Worm (Caenorhabditis elegans) whole organism, mixed stage, embryonic: ENCODE measurements around the gene C34E10.9.

Source experiments
- M03D4.4 ChIP-seq: sonication (generic microtip); optimal IDR thresholded peaks from 2 replicates; lab custom pipeline; 2017; ENCODE audit warnings: mild to moderate bottlenecking, missing genetic modification characterization, missing compliant biosample characterization
- bed-3 ChIP-seq: fragments of 200-800 bp; sonication (Bioruptor generic); optimal IDR thresholded peaks from 3 replicates; lab custom pipeline; 2018; ENCODE audit warnings: mild to moderate bottlenecking, missing genetic modification characterization, moderate library complexity, missing compliant biosample characterization
- blmp-1 ChIP-seq: fragments of 150-350 bp; optimal IDR thresholded peaks from 2 replicates; lab custom pipeline; 2014; ENCODE audit warnings: missing biosample characterization, missing genetic modification characterization
- ceh-39 ChIP-seq: fragments of 150-350 bp; optimal IDR thresholded peaks from 2 replicates; lab custom pipeline; 2014; ENCODE audit warnings: missing biosample characterization, missing genetic modification characterization
- ceh-43 ChIP-seq: fragments of 200-800 bp; sonication (Bioruptor generic); optimal IDR thresholded peaks from 2 replicates; lab custom pipeline; 2018; ENCODE audit warnings: mild to moderate bottlenecking, missing genetic modification characterization, moderate library complexity, missing compliant biosample characterization
- ceh-83 ChIP-seq: fragments of 200-800 bp; sonication (Bioruptor generic); optimal IDR thresholded peaks from 2 replicates; lab custom pipeline; 2018; ENCODE audit warnings: mild to moderate bottlenecking, missing genetic modification characterization, missing compliant biosample characterization
- ces-1 ChIP-seq: fragments of 150-350 bp; optimal IDR thresholded peaks from 2 replicates; lab custom pipeline; 2014; ENCODE audit warnings: missing biosample characterization, missing genetic modification reagents, missing genetic modification characterization
- cnd-1 ChIP-seq: fragments of 200-800 bp; sonication (Bioruptor generic); optimal IDR thresholded peaks from 2 replicates; lab custom pipeline; 2018; ENCODE audit warnings: mild to moderate bottlenecking, missing genetic modification characterization, missing compliant biosample characterization
- drap-1 ChIP-seq: fragments of 200-800 bp; sonication (Bioruptor generic); optimal IDR thresholded peaks from 3 replicates; lab custom pipeline; 2018; ENCODE audit warnings: mild to moderate bottlenecking, missing genetic modification characterization, missing compliant biosample characterization
- elt-1 ChIP-seq: sonication (generic microtip); optimal IDR thresholded peaks from 2 replicates; lab custom pipeline; 2017; ENCODE audit warnings: missing genetic modification characterization, mild to moderate bottlenecking, missing compliant biosample characterization, antibody characterized with exemption, moderate library complexity, borderline replicate concordance; ENCODE audit not compliant: insufficient read depth
- elt-3 ChIP-seq: fragments of 150-350 bp; optimal IDR thresholded peaks from 2 replicates; lab custom pipeline; 2014; ENCODE audit warnings: missing biosample characterization, missing genetic modification characterization
- flh-1 ChIP-seq: fragments of 200-800 bp; sonication (Bioruptor generic); optimal IDR thresholded peaks from 2 replicates; lab custom pipeline; 2018; ENCODE audit warnings: mild to moderate bottlenecking, missing genetic modification characterization, moderate library complexity, missing compliant biosample characterization
- ham-2 ChIP-seq: fragments of 200-800 bp; sonication (Bioruptor generic); optimal IDR thresholded peaks from 2 replicates; lab custom pipeline; 2018; ENCODE audit warnings: mild to moderate bottlenecking, missing genetic modification characterization, missing compliant biosample characterization
- hlh-1 ChIP-seq: fragments of 150-350 bp; optimal IDR thresholded peaks from 2 replicates; lab custom pipeline; 2014; ENCODE audit warnings: missing biosample characterization, missing genetic modification reagents, missing genetic modification characterization
- lin-13 ChIP-seq: fragments of 150-350 bp; optimal IDR thresholded peaks from 2 replicates; lab custom pipeline; 2014; ENCODE audit warnings: missing biosample characterization, missing genetic modification characterization
- lin-32 ChIP-seq: fragments of 200-800 bp; sonication (Bioruptor generic); optimal IDR thresholded peaks from 2 replicates; lab custom pipeline; 2018; ENCODE audit warnings: mild to moderate bottlenecking, missing genetic modification characterization, missing compliant biosample characterization
- lsy-2 ChIP-seq: fragments of 150-350 bp; optimal IDR thresholded peaks from 2 replicates; lab custom pipeline; 2014; ENCODE audit warnings: missing biosample characterization, missing genetic modification characterization
- mab-5 ChIP-seq: fragments of 150-350 bp; optimal IDR thresholded peaks from 2 replicates; lab custom pipeline; 2014; ENCODE audit warnings: missing biosample characterization, missing genetic modification characterization
- mep-1 ChIP-seq: fragments of 150-350 bp; optimal IDR thresholded peaks from 2 replicates; lab custom pipeline; 2017; ENCODE audit warnings: missing biosample characterization, missing genetic modification reagents, missing genetic modification characterization, inconsistent platforms
- mls-2 ChIP-seq: sonication (generic microtip); optimal IDR thresholded peaks from 2 replicates; lab custom pipeline; 2016; ENCODE audit warnings: mild to moderate bottlenecking, missing genetic modification characterization, moderate library complexity, missing compliant biosample characterization
- nhr-12 ChIP-seq: fragments of 150-350 bp; optimal IDR thresholded peaks from 2 replicates; lab custom pipeline; 2014; ENCODE audit warnings: missing biosample characterization, missing genetic modification characterization
- nhr-2 ChIP-seq: fragments of 150-350 bp; optimal IDR thresholded peaks from 2 replicates; lab custom pipeline; 2014; ENCODE audit warnings: missing biosample characterization, missing genetic modification characterization
- nhr-237 ChIP-seq: fragments of 150-350 bp; optimal IDR thresholded peaks from 2 replicates; lab custom pipeline; 2014; ENCODE audit warnings: missing biosample characterization, missing genetic modification characterization
- nhr-28 ChIP-seq: fragments of 150-350 bp; optimal IDR thresholded peaks from 2 replicates; lab custom pipeline; 2014; ENCODE audit warnings: missing biosample characterization, missing genetic modification characterization
- nhr-76 ChIP-seq: sonication (generic microtip); optimal IDR thresholded peaks from 2 replicates; lab custom pipeline; 2017; ENCODE audit warnings: missing biosample characterization, missing genetic modification characterization
- pha-4 ChIP-seq: fragments of 150-350 bp; optimal IDR thresholded peaks from 2 replicates; lab custom pipeline; 2018; ENCODE audit warnings: missing biosample characterization, missing genetic modification reagents, missing genetic modification characterization
- sem-2 ChIP-seq: fragments of 200-800 bp; sonication (Bioruptor generic); optimal IDR thresholded peaks from 2 replicates; lab custom pipeline; 2018; ENCODE audit warnings: mild to moderate bottlenecking, missing genetic modification characterization, missing compliant biosample characterization
- snpc-4 ChIP-seq: fragments of 150-350 bp; optimal IDR thresholded peaks from 2 replicates; lab custom pipeline; 2014; ENCODE audit warnings: missing biosample characterization, missing genetic modification characterization
- sptf-1 ChIP-seq: sonication (generic microtip); optimal IDR thresholded peaks from 2 replicates; lab custom pipeline; 2017; ENCODE audit warnings: mild to moderate bottlenecking, missing genetic modification characterization, moderate library complexity, missing compliant biosample characterization
- tbx-8 ChIP-seq: fragments of 200-800 bp; sonication (Bioruptor generic); optimal IDR thresholded peaks from 2 replicates; lab custom pipeline; 2018; ENCODE audit warnings: mild to moderate bottlenecking, missing genetic modification characterization, moderate library complexity, missing compliant biosample characterization
- unc-120 ChIP-seq: sonication (generic microtip); optimal IDR thresholded peaks from 2 replicates; lab custom pipeline; 2017; ENCODE audit warnings: missing genetic modification characterization, missing compliant biosample characterization; ENCODE audit not compliant: poor library complexity, severe bottlenecking
- unc-39 ChIP-seq: fragments of 150-350 bp; optimal IDR thresholded peaks from 2 replicates; lab custom pipeline; 2014; ENCODE audit warnings: missing biosample characterization, missing genetic modification characterization
- unc-62 ChIP-seq: fragments of 150-350 bp; optimal IDR thresholded peaks from 2 replicates; lab custom pipeline; 2014; ENCODE audit warnings: missing biosample characterization, missing genetic modification reagents, missing genetic modification characterization
- zip-8 ChIP-seq: fragments of 150-350 bp; optimal IDR thresholded peaks from 2 replicates; lab custom pipeline; 2014; ENCODE audit warnings: missing biosample characterization, missing genetic modification characterization
- ztf-11 ChIP-seq: fragments of 150-350 bp; optimal IDR thresholded peaks from 2 replicates; lab custom pipeline; 2014; ENCODE audit warnings: missing biosample characterization, missing genetic modification characterization

The C34E10.9 gene

DNA sequence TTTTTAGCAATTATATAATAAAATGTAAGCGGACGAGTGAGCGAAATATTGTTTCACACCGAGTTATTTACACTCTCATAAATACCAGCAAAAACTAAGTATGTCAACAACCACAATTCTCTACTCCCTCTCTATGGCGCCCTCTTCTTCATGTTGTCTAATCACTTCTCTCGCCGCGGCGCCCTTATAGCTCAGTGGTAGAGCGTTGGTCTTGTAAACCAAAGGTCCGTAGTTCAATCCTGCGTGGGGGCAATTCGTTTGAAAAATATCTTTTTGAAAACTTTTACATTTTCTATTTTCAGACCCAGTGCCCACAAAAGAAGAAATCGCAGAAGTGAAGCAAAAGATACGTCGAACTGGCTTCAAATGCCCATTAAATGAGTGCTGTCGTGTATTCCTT is 42.5 kb upstream of the C34E10.9 start (continued):
- TF ChIP-seq nhr-76 = no peak
- no peak for TF ChIP-seq blmp-1 (tag; lab: Kevin White, UChicago)
- TF ChIP-seq tbx-8 = no peak
- TF ChIP-seq cnd-1 (tag; lab: Kevin White, UChicago) = peak; percentile 15

DNA sequence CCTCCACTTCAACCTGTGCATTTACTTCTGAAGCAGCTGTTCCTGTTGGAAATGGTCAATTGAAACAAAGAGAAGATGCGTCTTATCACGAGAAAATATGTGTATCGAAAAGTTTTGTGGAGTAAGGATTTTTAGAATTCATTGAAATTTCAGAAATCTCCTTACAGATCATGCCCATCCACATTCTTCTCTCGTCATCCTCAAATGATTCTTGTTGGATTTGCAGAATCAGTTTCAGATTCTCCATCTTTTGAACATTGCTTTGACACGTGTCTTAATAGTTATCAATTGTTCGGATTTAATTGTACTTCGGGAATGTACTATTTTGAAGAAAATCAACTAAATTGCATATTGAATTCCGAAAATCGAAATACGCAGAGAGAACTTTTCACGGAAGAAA is 40.8 kb upstream of the C34E10.9 start:
- TF ChIP-seq zip-8 (tag; lab: Kevin White, UChicago) (no peak), flh-1 (GFP tag; lab: Kevin White, UChicago) (no peak), nhr-12 (tag; lab: Kevin White, UChicago) (no peak), ceh-83 (GFP tag; lab: Kevin White, UChicago) (no peak), cnd-1 (tag; lab: Kevin White, UChicago) (no peak), M03D4.4 (no peak), nhr-2 (tag; lab: Kevin White, UChicago) (no peak), lin-32 (no peak), lsy-2 (tag; lab: Kevin White, UChicago) (no peak), unc-120 (tag; lab: Kevin White, UChicago) (no peak), unc-39 (tag; lab: Kevin White, UChicago) (no peak), elt-1 (no peak), unc-62 (GFP tag; lab: Kevin White, UChicago) (no peak), hlh-1 (no peak), snpc-4 (tag; lab: Kevin White, UChicago) (no peak), ceh-43 (GFP tag; lab: Kevin White, UChicago) (no peak), mls-2 (tag; lab: Kevin White, UChicago) (no peak)

DNA sequence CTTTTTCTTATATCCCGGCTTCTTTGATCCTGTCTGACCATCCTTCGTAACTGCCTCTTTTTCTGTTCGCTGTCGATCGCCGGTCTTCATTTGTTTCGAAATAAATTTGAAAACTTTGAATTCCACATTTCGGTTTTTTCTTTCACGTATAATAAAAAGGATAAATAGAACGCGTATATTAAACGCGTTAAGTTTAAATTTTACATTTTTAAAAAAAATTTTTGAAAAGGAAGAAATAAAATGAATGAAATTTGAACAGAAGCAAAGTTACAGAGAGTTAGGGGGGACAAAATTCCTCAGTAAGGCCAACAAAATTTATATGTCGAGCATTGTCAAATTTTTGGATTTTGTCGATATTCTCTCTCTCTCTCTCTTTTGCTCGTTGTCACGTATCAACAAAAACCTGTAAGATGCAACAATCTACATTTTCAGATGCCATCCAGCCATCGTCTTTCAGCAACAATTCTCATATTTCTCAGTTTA is 38.6 kb upstream of the C34E10.9 start, which contains the start of the genes T15B12.2 and F52C9.5:
T15B12.2 (minus strand) TSS at position 101 of the 483 bp plus-strand sequence.
F52C9.5 (plus strand) TSS at position 433 of the 483 bp plus-strand sequence.
- TF ChIP-seq ceh-83 (GFP tag; lab: Kevin White, UChicago) = no peak
- no peak for TF ChIP-seq elt-1
- TF ChIP-seq lin-13 (tag; lab: Kevin White, UChicago) = no peak
- TF ChIP-seq ceh-39 (tag; lab: Kevin White, UChicago) = no peak
- no peak for TF ChIP-seq M03D4.4
- TF ChIP-seq hlh-1 = no peak

DNA sequence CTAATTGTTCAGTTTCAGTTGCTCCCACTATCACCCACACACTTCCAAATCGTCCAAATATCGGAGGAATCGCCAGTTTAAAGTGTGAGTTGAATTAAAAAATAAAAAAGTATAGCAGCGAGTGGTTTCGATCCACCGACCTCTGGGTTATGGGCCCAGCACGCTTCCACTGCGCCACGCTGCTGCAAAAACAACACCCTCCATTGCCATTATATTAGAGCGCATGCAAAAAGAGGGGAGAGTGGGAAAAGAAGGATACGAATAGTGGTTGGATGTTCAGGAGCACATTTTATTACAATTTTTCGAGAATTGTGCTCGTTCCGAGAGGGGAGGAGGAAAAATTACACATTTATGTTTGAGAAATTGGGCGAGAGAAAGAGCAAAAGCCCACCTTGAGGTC is 31.7 kb upstream of the C34E10.9 start:
- TF ChIP-seq sem-2 (peak; percentile 83), zip-8 (tag; lab: Kevin White, UChicago) (no peak), ztf-11 (peak; percentile 28), ces-1 (GFP tag; lab: Kevin White, UChicago) (no peak), M03D4.4 (peak; percentile 93), ham-2 (GFP tag; lab: Kevin White, UChicago) (peak; percentile 79), nhr-76 (peak; percentile 51), lin-32 (peak; percentile 77), mls-2 (tag; lab: Kevin White, UChicago) (peak; percentile 95), ceh-39 (tag; lab: Kevin White, UChicago) (no peak), hlh-1 (peak; percentile 67), snpc-4 (tag; lab: Kevin White, UChicago) (no peak), blmp-1 (tag; lab: Kevin White, UChicago) (no peak), nhr-28 (tag; lab: Kevin White, UChicago) (peak; percentile 27), sptf-1 (peak; percentile 95), pha-4 (tag; lab: Kevin White, UChicago) (peak; percentile 38), cnd-1 (tag; lab: Kevin White, UChicago) (peak; percentile 90), elt-3 (tag; lab: Kevin White, UChicago) (no peak), unc-62 (GFP tag; lab: Kevin White, UChicago) (peak; percentile 65), mab-5 (tag; lab: Kevin White, UChicago) (no peak), ceh-43 (GFP tag; lab: Kevin White, UChicago) (peak; percentile 88), tbx-8 (peak; percentile 80), elt-1 (no peak), lsy-2 (tag; lab: Kevin White, UChicago) (peak; percentile 10), unc-120 (tag; lab: Kevin White, UChicago) (peak; percentile 89), ceh-83 (GFP tag; lab: Kevin White, UChicago) (peak; percentile 92), bed-3 (GFP tag; lab: Kevin White, UChicago) (peak; percentile 80), nhr-237 (tag; lab: Kevin White, UChicago) (peak; percentile 4), nhr-12 (tag; lab: Kevin White, UChicago) (no peak), flh-1 (GFP tag; lab: Kevin White, UChicago) (peak; percentile 86), mep-1 (tag; lab: Kevin White, UChicago) (peak; percentile 35), drap-1 (GFP tag; lab: Kevin White, UChicago) (peak; percentile 91), unc-39 (tag; lab: Kevin White, UChicago) (peak; percentile 7), nhr-2 (tag; lab: Kevin White, UChicago) (no peak), lin-13 (tag; lab: Kevin White, UChicago) (no peak)
